Fruit fly (Drosophila melanogaster) S2 (cell line): Measurements from ENCODE around the gene pum.

Experiments
- CG8478 ChIP-seq: fragments of >200 bp; optimal IDR thresholded peaks from 2 replicates; lab custom pipeline; 2018
- CTCF ChIP-seq, 2 experiments: fragments of >200 bp; optimal IDR thresholded peaks; 2 replicates each; lab custom pipeline; 2018

Gene pum

dm6 chr3R:9038652-9039051 lies 198.8 kb downstream of the pum start, which contains the start of gene hyx:
Gene hyx, plus strand, starts transcription at chr3R:9038760.
- TF ChIP-seq CTCF (optimal IDR thresholded peaks at IDR 0.05; lab: Kevin White, UChicago) (no peak), CG8478 (lab: Kevin White, UChicago) (no peak)

- TF ChIP-seq CG8478 (lab: Kevin White, UChicago) (no peak), CTCF (optimal IDR thresholded peaks at IDR 0.05; lab: Kevin White, UChicago) (no peak)
Observed at dm6 chr3R:9037946-9038345, 199.5 kb downstream of the pum start.

- TF ChIP-seq CG8478 (lab: Kevin White, UChicago) (no peak), CTCF (optimal IDR thresholded peaks at IDR 0.05; lab: Kevin White, UChicago) (no peak)
Observed at dm6 chr3R:9035252-9035651, 202.2 kb downstream of the pum start.

- TF ChIP-seq CTCF (optimal IDR thresholded peaks at IDR 0.05; lab: Kevin White, UChicago) (no peak), CG8478 (lab: Kevin White, UChicago) (no peak)
Observed at dm6 chr3R:9033619-9034401, 203.7 kb downstream of the pum start.

dm6 chr3R:9031797-9032418 lies 205.6 kb downstream of the pum start:
- TF ChIP-seq CG8478 (lab: Kevin White, UChicago): no peak
- TF ChIP-seq CTCF (optimal IDR thresholded peaks at IDR 0.05; lab: Kevin White, UChicago): no peak

dm6 chr3R:9030750-9031128 lies 206.7 kb downstream of the pum start:
- no peak for TF ChIP-seq CG8478 (lab: Kevin White, UChicago)
- TF ChIP-seq CTCF (optimal IDR thresholded peaks at IDR 0.05; lab: Kevin White, UChicago): no peak

- TF ChIP-seq CG8478 (lab: Kevin White, UChicago): no peak
Observed at dm6 chr3R:9030006-9030749, 207.3 kb downstream of the pum start.

- TF ChIP-seq CG8478 (lab: Kevin White, UChicago) (no peak), CTCF (optimal IDR thresholded peaks at IDR 0.05; lab: Kevin White, UChicago) (no peak)
Observed at dm6 chr3R:9029411-9029810, 208.1 kb downstream of the pum start.

- TF ChIP-seq CTCF (optimal IDR thresholded peaks at IDR 0.05; lab: Kevin White, UChicago) (no peak), CG8478 (lab: Kevin White, UChicago) (no peak)
Observed at dm6 chr3R:9028690-9029089, 208.8 kb downstream of the pum start.

dm6 chr3R:9027082-9027481 lies 210.4 kb downstream of the pum start:
- TF ChIP-seq CTCF (optimal IDR thresholded peaks at IDR 0.05; lab: Kevin White, UChicago) (no peak), CG8478 (lab: Kevin White, UChicago) (no peak)

dm6 chr3R:9024835-9025510 lies 212.5 kb downstream of the pum start:
- TF ChIP-seq CTCF (optimal IDR thresholded peaks at IDR 0.05; lab: Kevin White, UChicago) (no peak), CG8478 (lab: Kevin White, UChicago) (no peak)

- TF ChIP-seq CTCF (optimal IDR thresholded peaks at IDR 0.05; lab: Kevin White, UChicago): no peak
- TF ChIP-seq CG8478 (lab: Kevin White, UChicago): no peak
Observed at dm6 chr3R:9023934-9024333, 213.5 kb downstream of the pum start.

dm6 chr3R:9019689-9020138 lies 217.8 kb downstream of the pum start, which contains the start of gene tgo:
Gene tgo, minus strand, starts transcription at chr3R:9020022.
- TF ChIP-seq CG8478 (lab: Kevin White, UChicago): no peak
- TF ChIP-seq CTCF (optimal IDR thresholded peaks at IDR 0.05; lab: Kevin White, UChicago): peak; percentile 15 to 47

- no peak for TF ChIP-seq CG8478 (lab: Kevin White, UChicago)
- no peak for TF ChIP-seq CTCF (optimal IDR thresholded peaks at IDR 0.05; lab: Kevin White, UChicago)
Observed at dm6 chr3R:9016869-9017268, 220.6 kb downstream of the pum start.
